2 worm cellular contexts compared by ENCODE assay signal in the genomic region with DNA sequence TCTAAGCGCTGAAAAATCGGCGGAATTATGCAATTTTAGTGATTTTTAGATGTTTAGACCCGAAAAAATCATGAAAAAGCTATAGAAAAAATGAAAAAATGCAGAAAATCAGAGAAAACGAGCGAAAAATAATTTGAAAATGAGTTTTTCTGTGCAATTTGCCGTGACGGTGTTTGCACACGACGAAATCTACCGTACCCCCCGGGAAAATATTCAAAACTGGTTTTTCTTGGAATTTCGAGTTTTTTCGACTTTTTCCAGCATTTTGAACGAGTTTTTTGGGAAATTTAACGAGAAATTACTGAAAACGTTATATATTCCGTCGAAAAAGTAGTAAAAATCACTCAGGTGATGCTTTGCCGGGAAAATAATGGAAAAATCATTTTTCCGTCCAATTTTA.
TF ChIP-seq lines count a peak whose summit lies in the region.

No protein-coding gene starts in this region.

TF ChIP-seq in whole organism, L4 larva, 104 proteins besides CTCF, POLR2A, EP300 and RAD21:
- TF ChIP-seq egl-27 (tag; optimal IDR thresholded peaks at IDR 0.05; lab: Kevin White, UChicago) (no peak), F44E2.7 (GFP tag; IDR thresholded peaks at IDR 0.05; lab: Robert Waterston, UW) (no peak), ces-1 (GFP tag; optimal IDR thresholded peaks at IDR 0.05; lab: Kevin White, UChicago) (no peak), snpc-1.2 (GFP tag; IDR thresholded peaks at IDR 0.05; lab: Robert Waterston, UW) (peak; percentile 82), daf-16 (GFP tag; optimal IDR thresholded peaks at IDR 0.05; lab: Kevin White, UChicago) (no peak), daf-16 (tag; optimal IDR thresholded peaks at IDR 0.05; lab: Kevin White, UChicago) (no peak)

TF ChIP-seq in whole organism, young adult, 124 proteins besides CTCF, POLR2A, EP300 and RAD21:
- TF ChIP-seq F33H1.4 (GFP tag; IDR thresholded peaks at IDR 0.05; lab: Robert Waterston, UW) (no peak), attf-6 (GFP tag; IDR thresholded peaks at IDR 0.05; lab: Robert Waterston, UW) (peak; percentile 89), hlh-12 (tag; optimal IDR thresholded peaks at IDR 0.05; lab: Kevin White, UChicago) (no peak), bed-2 (GFP tag; IDR thresholded peaks at IDR 0.05; lab: Robert Waterston, UW) (no peak), nfyb-1 (GFP tag; IDR thresholded peaks at IDR 0.05; lab: Robert Waterston, UW) (no peak), hlh-26 (GFP tag; conservative IDR thresholded peaks at IDR 0.05; lab: Robert Waterston, UW) (no peak), F57C9.4 (tag; optimal IDR thresholded peaks at IDR 0.05; lab: Kevin White, UChicago) (no peak), mel-28 (tag; optimal IDR thresholded peaks at IDR 0.05; lab: Kevin White, UChicago; ENCODE audit: borderline replicate concordance) (no peak), fkh-3 (tag; optimal IDR thresholded peaks at IDR 0.05; lab: Kevin White, UChicago) (no peak), F39B2.1 (GFP tag; IDR thresholded peaks at IDR 0.05; lab: Robert Waterston, UW) (no peak), ceh-58 (GFP tag; IDR thresholded peaks at IDR 0.05; lab: Robert Waterston, UW) (no peak), K11D2.4 (GFP tag; IDR thresholded peaks at IDR 0.05; lab: Robert Waterston, UW) (no peak), ekl-4 (GFP tag; IDR thresholded peaks at IDR 0.05; lab: Robert Waterston, UW) (no peak), nhr-179 (tag; optimal IDR thresholded peaks at IDR 0.05; lab: Kevin White, UChicago) (no peak), ztf-3 (GFP tag; optimal IDR thresholded peaks at IDR 0.05; lab: Kevin White, UChicago) (no peak), ceh-27 (GFP tag; optimal IDR thresholded peaks at IDR 0.05; lab: Kevin White, UChicago) (no peak), tbp1 (GFP tag; optimal IDR thresholded peaks at IDR 0.05; lab: Kevin White, UChicago) (peak; percentile 53), chd-7 (tag; optimal IDR thresholded peaks at IDR 0.05; lab: Kevin White, UChicago) (no peak), lsy-27 (tag; optimal IDR thresholded peaks at IDR 0.05; lab: Kevin White, UChicago; ENCODE audit: borderline replicate concordance, insufficient read depth) (no peak), F10E7.11 (tag; optimal IDR thresholded peaks at IDR 0.05; lab: Kevin White, UChicago) (no peak), madf-6 (GFP tag; IDR thresholded peaks at IDR 0.05; lab: Robert Waterston, UW) (peak; percentile 53), akir-1 (GFP tag; optimal IDR thresholded peaks at IDR 0.05; lab: Kevin White, UChicago) (no peak), hrde-1 (tag; optimal IDR thresholded peaks at IDR 0.05; lab: Kevin White, UChicago; ENCODE audit: borderline replicate concordance) (no peak), madf-3 (GFP tag; IDR thresholded peaks at IDR 0.05; lab: Robert Waterston, UW) (no peak), madf-8 (GFP tag; conservative IDR thresholded peaks at IDR 0.05; lab: Robert Waterston, UW) (no peak), sptf-2 (GFP tag; optimal IDR thresholded peaks at IDR 0.05; lab: Kevin White, UChicago) (no peak), let-526 (GFP tag; IDR thresholded peaks at IDR 0.05; lab: Robert Waterston, UW) (no peak), F23B12.7 (tag; optimal IDR thresholded peaks at IDR 0.05; lab: Kevin White, UChicago; ENCODE audit: insufficient read depth) (no peak), F55B11.4 (tag; optimal IDR thresholded peaks at IDR 0.05; lab: Kevin White, UChicago; ENCODE audit: borderline replicate concordance, insufficient read depth) (no peak), snpc-4 (GFP tag; optimal IDR thresholded peaks at IDR 0.05; lab: Kevin White, UChicago) (peak; percentile 71), snpc-4 (tag; optimal IDR thresholded peaks at IDR 0.05; lab: Kevin White, UChicago) (peak in 3 of 4 experiments; percentile 71 to 83 (median 75)), lin-26 (GFP tag; IDR thresholded peaks at IDR 0.05; lab: Robert Waterston, UW) (no peak), F22D6.2 (tag; optimal IDR thresholded peaks at IDR 0.05; lab: Kevin White, UChicago) (no peak), Y79H2A.3 (GFP tag; conservative IDR thresholded peaks at IDR 0.05; lab: Robert Waterston, UW) (peak; percentile 64; the same call in 1 of the 2 replicates), xnd-1 (tag; optimal IDR thresholded peaks at IDR 0.05; lab: Kevin White, UChicago) (no peak), T07F8.4 (tag; optimal IDR thresholded peaks at IDR 0.05; lab: Kevin White, UChicago) (no peak), efl-1 (GFP tag; optimal IDR thresholded peaks at IDR 0.05; lab: Kevin White, UChicago) (peak; percentile 53), D2030.7 (GFP tag; IDR thresholded peaks at IDR 0.05; lab: Robert Waterston, UW) (peak; percentile 52), gei-17 (GFP tag; optimal IDR thresholded peaks at IDR 0.05; lab: Kevin White, UChicago) (no peak), C06A6.2 (GFP tag; conservative IDR thresholded peaks at IDR 0.05; lab: Robert Waterston, UW) (no peak), lsl-1 (GFP tag; optimal IDR thresholded peaks at IDR 0.05; lab: Kevin White, UChicago) (peak; percentile 86), zfh-2 (GFP tag; conservative IDR thresholded peaks at IDR 0.05; lab: Robert Waterston, UW) (no peak), ceh-40 (GFP tag; IDR thresholded peaks at IDR 0.05; lab: Robert Waterston, UW) (no peak), dpl-1 (GFP tag; optimal IDR thresholded peaks at IDR 0.05; lab: Kevin White, UChicago) (no peak), ztf-22 (GFP tag; optimal IDR thresholded peaks at IDR 0.05; lab: Kevin White, UChicago) (no peak), somi-1 (GFP tag; optimal IDR thresholded peaks at IDR 0.05; lab: Kevin White, UChicago) (no peak), F52B5.7 (tag; optimal IDR thresholded peaks at IDR 0.05; lab: Kevin White, UChicago) (no peak)

Comparison
In these comparisons a context has a peak if more than half of its experiments do, and no peak if none do; other contexts are left out.
1. Of the 7 proteins assayed by ChIP-seq in both whole organism, young adult and whole organism, L4 larva: peak only in whole organism, young adult: snpc-4; only in whole organism, L4 larva: none; in both: none; in neither: 6.